Worm (Caenorhabditis elegans): ENCODE data around the gene F38B2.4.

- TF ChIP-seq pag-3 (tag; optimal IDR thresholded peaks at IDR 0.05; ENCODE audit: borderline replicate concordance, insufficient read depth) (no peak), mef-2 (tag; optimal IDR thresholded peaks at IDR 0.05) (no peak), skn-1 (tag; optimal IDR thresholded peaks at IDR 0.05) (no peak), nhr-19 (GFP tag; conservative IDR thresholded peaks at IDR 0.05) (no peak), egl-27 (tag; optimal IDR thresholded peaks at IDR 0.05) (no peak), ama-1 (optimal IDR thresholded peaks at IDR 0.05) (no peak), nhr-77 (tag; optimal IDR thresholded peaks at IDR 0.05) (no peak), unc-130 (tag; optimal IDR thresholded peaks at IDR 0.05) (no peak), ceh-82 (tag; optimal IDR thresholded peaks at IDR 0.05) (no peak), unc-62 (GFP tag; optimal IDR thresholded peaks at IDR 0.05) (no peak), blmp-1 (tag; optimal IDR thresholded peaks at IDR 0.05) (no peak), pqm-1 (tag; optimal IDR thresholded peaks at IDR 0.05) (no peak)
Measured at ce11 chrX:11245056-11245455, 42.5 kb downstream of the F38B2.4 start.

Measured in whole organism, L1 larva.